Worm (Caenorhabditis elegans) whole organism, L1 larva: Measurements from ENCODE around the gene srh-42.

Experiments
- aly-2 ChIP-seq: fragments of 150-350 bp; optimal IDR thresholded peaks from 2 replicates; lab custom pipeline; 2014; ENCODE audit warnings: missing biosample characterization, missing genetic modification characterization
- ama-1 ChIP-seq: fragments of 150-350 bp; optimal IDR thresholded peaks from 2 replicates; lab custom pipeline; 2014
- egl-13 ChIP-seq: sonication (generic microtip); optimal IDR thresholded peaks from 2 replicates; lab custom pipeline; 2016; ENCODE audit warnings: missing genotype, missing genetic modification reagents, missing genetic modification characterization, missing compliant biosample characterization
- elt-3 ChIP-seq, 6 experiments: fragments of 150-350 bp in 1 of 6; sonication (generic microtip); optimal IDR thresholded peaks; 2 replicates each; lab custom pipeline; 2017 to 2018; ENCODE audit warnings: missing biosample characterization in 6 of 6, missing genetic modification characterization in 6 of 6, inconsistent platforms in 1 of 6
- fos-1 ChIP-seq: fragments of 150-350 bp; optimal IDR thresholded peaks from 2 replicates; lab custom pipeline; 2014; ENCODE audit warnings: missing biosample characterization, missing genetic modification characterization
- lsy-2 ChIP-seq, 2 experiments: fragments of 150-350 bp; optimal IDR thresholded peaks; 2 replicates each; lab custom pipeline; 2014; ENCODE audit warnings: missing biosample characterization in 2 of 2, missing genetic modification characterization in 2 of 2
- nhr-12 ChIP-seq: sonication (generic microtip); optimal IDR thresholded peaks from 2 replicates; lab custom pipeline; 2017; ENCODE audit warnings: missing biosample characterization, missing genetic modification characterization
- snpc-4 ChIP-seq: fragments of 150-350 bp; optimal IDR thresholded peaks from 2 replicates; lab custom pipeline; 2014; ENCODE audit warnings: missing biosample characterization, missing genetic modification characterization

DNA sequence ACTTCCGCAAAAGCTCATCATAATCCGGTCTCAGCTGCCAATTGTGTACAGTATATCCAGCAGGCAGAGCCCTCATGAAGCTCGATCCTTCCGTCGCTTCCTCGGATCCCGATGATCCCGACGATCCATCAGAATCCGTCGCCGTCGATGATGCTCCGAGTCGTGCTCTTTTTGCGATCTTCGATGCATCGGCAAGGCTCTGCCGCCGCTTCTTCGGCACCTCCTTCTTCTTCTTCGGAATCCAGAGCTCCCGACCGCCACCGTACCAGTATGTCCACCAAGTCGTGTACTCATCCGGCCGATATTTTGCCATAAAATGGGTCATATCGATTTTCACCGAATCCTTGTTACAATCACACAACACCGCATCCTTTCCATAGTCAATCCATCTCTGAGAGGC, 48.9 kb downstream of the srh-42 start:
- TF ChIP-seq snpc-4 (tag; lab: Kevin White, UChicago) (no peak), elt-3 (tag; optimal IDR thresholded peaks at IDR 0.05; lab: Kevin White, UChicago) (no peak), fos-1 (tag; lab: Kevin White, UChicago) (no peak), lsy-2 (tag; optimal IDR thresholded peaks at IDR 0.05; lab: Kevin White, UChicago) (no peak), ama-1 (no peak), egl-13 (tag; lab: Kevin White, UChicago) (no peak), aly-2 (tag; lab: Kevin White, UChicago) (no peak), nhr-12 (tag; lab: Kevin White, UChicago) (no peak)
